Worm (Caenorhabditis elegans): ENCODE data around the gene ubh-2.
A peak's percentile ranks its signal among the peaks of the same experiment; 100 is the strongest.

The ubh-2 gene

ce11 chrV:6546450-6547171 is 37.0 kb upstream of the ubh-2 start, which contains the start of gene dre-1 (continued):
- no peak for TF ChIP-seq jun-1 (tag; optimal IDR thresholded peaks at IDR 0.05)
- TF ChIP-seq zfp-3 (GFP tag; conservative IDR thresholded peaks at IDR 0.05), result no peak
- no peak for TF ChIP-seq nhr-111 (GFP tag; optimal IDR thresholded peaks at IDR 0.05)
- peak; percentile 14 for TF ChIP-seq hlh-11 (tag; optimal IDR thresholded peaks at IDR 0.05)
- peak; percentile 62 for TF ChIP-seq dve-1 (tag; optimal IDR thresholded peaks at IDR 0.05; ENCODE audit: insufficient read depth)
- no peak for TF ChIP-seq ZK337.2 (GFP tag; IDR thresholded peaks at IDR 0.05)
- no peak for TF ChIP-seq nhr-76 (tag; optimal IDR thresholded peaks at IDR 0.05)
- no peak for TF ChIP-seq ceh-44 (GFP tag; IDR thresholded peaks at IDR 0.05)
- TF ChIP-seq F37D6.2 (tag; optimal IDR thresholded peaks at IDR 0.05), result no peak
- TF ChIP-seq aly-2 (tag; optimal IDR thresholded peaks at IDR 0.05), result no peak
- peak; percentile 11 for TF ChIP-seq hlh-30 (tag; optimal IDR thresholded peaks at IDR 0.05; ENCODE audit: insufficient read depth)
- TF ChIP-seq madf-5 (GFP tag; IDR thresholded peaks at IDR 0.05), result no peak
- TF ChIP-seq vab-7 (GFP tag; IDR thresholded peaks at IDR 0.05), result no peak
- TF ChIP-seq mxl-3 (GFP tag; optimal IDR thresholded peaks at IDR 0.05), result no peak
- no peak for TF ChIP-seq spr-1 (tag; optimal IDR thresholded peaks at IDR 0.05)
- TF ChIP-seq snpc-1.2 (GFP tag; IDR thresholded peaks at IDR 0.05), result no peak
- no peak for TF ChIP-seq attf-4 (tag; optimal IDR thresholded peaks at IDR 0.05)
- no peak for TF ChIP-seq nhr-41 (GFP tag; IDR thresholded peaks at IDR 0.05)
- TF ChIP-seq hmg-1.1 (GFP tag; IDR thresholded peaks at IDR 0.05), result no peak
- TF ChIP-seq mdl-1 (tag; optimal IDR thresholded peaks at IDR 0.05), result no peak
- TF ChIP-seq skn-1 (tag; optimal IDR thresholded peaks at IDR 0.05), result no peak
- TF ChIP-seq nhr-28 (tag; optimal IDR thresholded peaks at IDR 0.05), result peak; percentile 45

ce11 chrV:6544999-6545398 is 35.4 kb upstream of the ubh-2 start:
- TF ChIP-seq lin-29 (GFP tag; IDR thresholded peaks at IDR 0.05) (no peak), lim-7 (GFP tag; IDR thresholded peaks at IDR 0.05) (no peak), unc-62 (GFP tag; optimal IDR thresholded peaks at IDR 0.05 in 1 of 2) (peak in 1 of 2 experiments; percentile 78), unc-62 (tag; optimal IDR thresholded peaks at IDR 0.05) (no peak), mxl-3 (GFP tag; optimal IDR thresholded peaks at IDR 0.05) (peak; percentile 57), hlh-30 (tag; optimal IDR thresholded peaks at IDR 0.05; ENCODE audit: insufficient read depth) (peak; percentile 51), nhr-25 (tag; optimal IDR thresholded peaks at IDR 0.05; ENCODE audit: borderline replicate concordance, insufficient read depth) (peak; percentile 33)

- TF ChIP-seq arid-1 (GFP tag; conservative IDR thresholded peaks at IDR 0.05) (no peak), lin-1 (GFP tag; IDR thresholded peaks at IDR 0.05) (no peak), php-3 (GFP tag; IDR thresholded peaks at IDR 0.05) (no peak), R02D3.7 (tag; optimal IDR thresholded peaks at IDR 0.05) (no peak), pha-4 (GFP tag; IDR thresholded peaks at IDR 0.05) (no peak), pha-4 (tag; optimal IDR thresholded peaks at IDR 0.05) (no peak), egl-43 (GFP tag; IDR thresholded peaks at IDR 0.05) (0 out of 2 replicates have a peak, but pooled peaks have one; percentile 27), set-16 (GFP tag; IDR thresholded peaks at IDR 0.05) (peak; percentile 90), lim-7 (GFP tag; IDR thresholded peaks at IDR 0.05) (no peak), jun-1 (tag; optimal IDR thresholded peaks at IDR 0.05) (no peak), F49E8.2 (tag; optimal IDR thresholded peaks at IDR 0.05; ENCODE audit: borderline replicate concordance) (no peak), ceh-20 (GFP tag; IDR thresholded peaks at IDR 0.05) (no peak), rbr-2 (tag; optimal IDR thresholded peaks at IDR 0.05) (no peak), lin-38 (GFP tag; IDR thresholded peaks at IDR 0.05) (no peak), zag-1 (tag; optimal IDR thresholded peaks at IDR 0.05) (no peak), aly-2 (tag; optimal IDR thresholded peaks at IDR 0.05) (no peak), mxl-3 (GFP tag; optimal IDR thresholded peaks at IDR 0.05) (peak; percentile 66), ZK546.5 (tag; optimal IDR thresholded peaks at IDR 0.05) (no peak), dmd-6 (GFP tag; IDR thresholded peaks at IDR 0.05) (no peak), saeg-2 (GFP tag; IDR thresholded peaks at IDR 0.05) (no peak), lin-15B (tag; optimal IDR thresholded peaks at IDR 0.05) (no peak), daf-19 (GFP tag; conservative IDR thresholded peaks at IDR 0.05) (no peak), dmd-9 (GFP tag; IDR thresholded peaks at IDR 0.05) (no peak), lir-3 (tag; optimal IDR thresholded peaks at IDR 0.05) (no peak), mdt-29 (GFP tag; IDR thresholded peaks at IDR 0.05) (no peak)
Measured at ce11 chrV:6541875-6542274, 32.3 kb upstream of the ubh-2 start.
